Worm (Caenorhabditis elegans): ENCODE measurements around the gene C04A11.2.

C04A11.2 gene

ce11 chrX:13712992-13713391 is 44.4 kb upstream of the C04A11.2 start:
- TF ChIP-seq ceh-58 (GFP tag; IDR thresholded peaks at IDR 0.05), result no peak
- TF ChIP-seq dpff-1 (tag; optimal IDR thresholded peaks at IDR 0.05), result no peak
- no peak for TF ChIP-seq ZK185.1 (tag; optimal IDR thresholded peaks at IDR 0.05; ENCODE audit: poor library complexity, severe bottlenecking)
- no peak for TF ChIP-seq lag-1 (GFP tag; IDR thresholded peaks at IDR 0.05)
- no peak for TF ChIP-seq cebp-2 (GFP tag; IDR thresholded peaks at IDR 0.05)
- TF ChIP-seq B0035.1 (tag; optimal IDR thresholded peaks at IDR 0.05), result no peak
- no peak for TF ChIP-seq repo-1 (tag; optimal IDR thresholded peaks at IDR 0.05)
- TF ChIP-seq lsl-1 (GFP tag; optimal IDR thresholded peaks at IDR 0.05), result no peak
- TF ChIP-seq lir-1 (GFP tag; conservative IDR thresholded peaks at IDR 0.05), result no peak

- TF ChIP-seq egrh-3 (GFP tag; IDR thresholded peaks at IDR 0.05) (no peak), aptf-3 (GFP tag; IDR thresholded peaks at IDR 0.05) (no peak)
Measured at ce11 chrX:13711909-13712308, 43.3 kb upstream of the C04A11.2 start, which contains the start of gene K02D3.2. K02D3.2 (minus strand) TSS chrX:13712009.

ce11 chrX:13709060-13709459 is 40.4 kb upstream of the C04A11.2 start:
- no peak for TF ChIP-seq ama-1 (optimal IDR thresholded peaks at IDR 0.05)
- TF ChIP-seq ama-1 (GFP tag; optimal IDR thresholded peaks at IDR 0.05), result no peak
- no peak for TF ChIP-seq Y53G8AR.9 (GFP tag; conservative IDR thresholded peaks at IDR 0.05)
- no peak for TF ChIP-seq snpc-4 (GFP tag; optimal IDR thresholded peaks at IDR 0.05)
- peak in 2 of 4 experiments; percentile 47 to 80 for TF ChIP-seq snpc-4 (tag; optimal IDR thresholded peaks at IDR 0.05)
- no peak for TF ChIP-seq lir-1 (GFP tag; conservative IDR thresholded peaks at IDR 0.05)

ce11 chrX:13706607-13707006 is 38.0 kb upstream of the C04A11.2 start, which contains the start of gene K02D3.1:
K02D3.1 (plus strand) TSS chrX:13706907.
- TF ChIP-seq F33H1.4 (GFP tag; IDR thresholded peaks at IDR 0.05) (no peak), madf-8 (GFP tag; conservative IDR thresholded peaks at IDR 0.05) (no peak), ceh-27 (GFP tag; optimal IDR thresholded peaks at IDR 0.05) (no peak), ztf-25 (GFP tag; IDR thresholded peaks at IDR 0.05) (no peak), F37B4.10 (GFP tag; IDR thresholded peaks at IDR 0.05) (no peak), ekl-4 (GFP tag; IDR thresholded peaks at IDR 0.05) (no peak), sea-2 (GFP tag; IDR thresholded peaks at IDR 0.05) (no peak), mes-4 (tag; optimal IDR thresholded peaks at IDR 0.05) (no peak)

- TF ChIP-seq rpc-1 (optimal IDR thresholded peaks at IDR 0.05) (no peak), rpc-1 (tag; optimal IDR thresholded peaks at IDR 0.05) (no peak)
Measured at ce11 chrX:13702923-13703322, 34.3 kb upstream of the C04A11.2 start.

ce11 chrX:13700642-13701233 is 32.1 kb upstream of the C04A11.2 start:
- peak; percentile 90 for TF ChIP-seq C17E4.6 (GFP tag; IDR thresholded peaks at IDR 0.05)
- TF ChIP-seq somi-1 (GFP tag; optimal IDR thresholded peaks at IDR 0.05), result peak; percentile 98
- no peak for TF ChIP-seq attf-6 (GFP tag; IDR thresholded peaks at IDR 0.05)
- peak; percentile 97 for TF ChIP-seq F22D6.2 (tag; optimal IDR thresholded peaks at IDR 0.05)
- TF ChIP-seq nfya-2 (GFP tag; IDR thresholded peaks at IDR 0.05), result 0 out of 2 replicates have a peak, but pooled peaks have one; percentile 26
- 0 out of 2 replicates have a peak, but pooled peaks have one; percentile 83 for TF ChIP-seq F37B4.10 (GFP tag; IDR thresholded peaks at IDR 0.05)
- TF ChIP-seq nhr-90 (tag; optimal IDR thresholded peaks at IDR 0.05), result peak; percentile 89
- TF ChIP-seq ztf-28 (GFP tag; IDR thresholded peaks at IDR 0.05), result no peak; the same call in 1 of the 2 replicates
- TF ChIP-seq snpc-4 (GFP tag; optimal IDR thresholded peaks at IDR 0.05), result peak; percentile 42
- peak; percentile 60 to 91 (median 85) for TF ChIP-seq snpc-4 (tag; optimal IDR thresholded peaks at IDR 0.05)
- no peak for TF ChIP-seq hsf-1 (GFP tag; IDR thresholded peaks at IDR 0.05)
- TF ChIP-seq rec-8 (tag; optimal IDR thresholded peaks at IDR 0.05), result no peak
- peak; percentile 33 for TF ChIP-seq F33H1.4 (GFP tag; IDR thresholded peaks at IDR 0.05)
- peak; percentile 75 for TF ChIP-seq cebp-1 (GFP tag; IDR thresholded peaks at IDR 0.05)
- peak; percentile 98 for TF ChIP-seq cebp-1 (tag; optimal IDR thresholded peaks at IDR 0.05)
- TF ChIP-seq sdz-38 (tag; optimal IDR thresholded peaks at IDR 0.05), result no peak
- peak; percentile 92 for TF ChIP-seq ccch-3 (GFP tag; optimal IDR thresholded peaks at IDR 0.05)
- peak; percentile 98 for TF ChIP-seq rcor-1 (GFP tag; IDR thresholded peaks at IDR 0.05)
- peak; percentile 9 for TF ChIP-seq tbx-9 (tag; optimal IDR thresholded peaks at IDR 0.05; ENCODE audit: borderline replicate concordance)
- peak; percentile 94 for TF ChIP-seq lir-1 (GFP tag; conservative IDR thresholded peaks at IDR 0.05)
